Fruit fly (Drosophila melanogaster) whole organism, embryonic: ENCODE data around the gene Muted.
A peak's percentile ranks its signal among the peaks of the same experiment; 100 is the strongest.

ENCODE experiments used
- Atf3 ChIP-seq: fragments of 200-800 bp; sonication (Bioruptor generic); optimal IDR thresholded peaks from 3 replicates; lab custom pipeline; 2016; ENCODE audit warnings: missing biosample characterization, missing genetic modification characterization
- CG10147 ChIP-seq: fragments of 200-800 bp; sonication (Bioruptor generic); optimal IDR thresholded peaks from 2 replicates; lab custom pipeline; 2019; ENCODE audit warnings: missing biosample characterization, mild to moderate bottlenecking, missing genetic modification characterization, moderate library complexity
- CG10274 ChIP-seq: fragments of 200-800 bp; sonication (Bioruptor generic); optimal IDR thresholded peaks from 3 replicates; lab custom pipeline; 2017; ENCODE audit warnings: missing biosample characterization, mild to moderate bottlenecking, missing genetic modification characterization
- CG10321 ChIP-seq: fragments of 200-800 bp; sonication (Bioruptor generic); IDR thresholded peaks from 2 replicates; pipeline ENCODE4 v1.3.6; 2022; ENCODE audit warnings: missing biosample characterization, missing genetic modification characterization
- CG10543 ChIP-seq: fragments of 200-800 bp; sonication (Bioruptor generic); optimal IDR thresholded peaks from 3 replicates; lab custom pipeline; 2017; ENCODE audit warnings: missing biosample characterization, mild to moderate bottlenecking, missing genetic modification characterization, moderate library complexity
- CG12236 ChIP-seq: fragments of 200-800 bp; sonication (Bioruptor generic); optimal IDR thresholded peaks from 2 replicates; lab custom pipeline; 2016; ENCODE audit warnings: missing biosample characterization, missing genetic modification characterization
- CG14014 ChIP-seq: fragments of 200-800 bp; sonication (Bioruptor generic); IDR thresholded peaks from 2 replicates; pipeline ENCODE4 v1.3.6; 2022; ENCODE audit warnings: missing biosample characterization, missing genetic modification characterization
- CG16779 ChIP-seq: fragments of 200-800 bp; sonication (Bioruptor generic); IDR thresholded peaks from 2 replicates; pipeline ENCODE4 v1.3.6; 2022; ENCODE audit warnings: missing biosample characterization, missing genetic modification characterization
- CG17612 ChIP-seq: fragments of 200-800 bp; sonication (Bioruptor generic); IDR thresholded peaks from 2 replicates; pipeline ENCODE4 v1.3.6; 2022; ENCODE audit warnings: missing biosample characterization, missing genetic modification characterization
- CG2202 ChIP-seq: fragments of 200-800 bp; sonication (Bioruptor generic); optimal IDR thresholded peaks from 2 replicates; lab custom pipeline; 2018; ENCODE audit warnings: missing biosample characterization, mild to moderate bottlenecking, missing genetic modification characterization
- CG30020 ChIP-seq: fragments of 200-800 bp; optimal IDR thresholded peaks from 2 replicates; lab custom pipeline; 2019; ENCODE audit warnings: missing biosample characterization, mild to moderate bottlenecking, missing genetic modification characterization, moderate library complexity
- CG3065 ChIP-seq: fragments of 200-800 bp; sonication (Bioruptor generic); optimal IDR thresholded peaks from 2 replicates; lab custom pipeline; 2016; ENCODE audit warnings: missing biosample characterization, missing genetic modification characterization
- CG32532 ChIP-seq: fragments of 200-800 bp; sonication (Bioruptor generic); IDR thresholded peaks from 2 replicates; pipeline ENCODE4 v1.3.6; 2022; ENCODE audit warnings: missing biosample characterization, missing genetic modification characterization
- CG33557 ChIP-seq: fragments of 200-800 bp; sonication (Bioruptor generic); optimal IDR thresholded peaks from 2 replicates; lab custom pipeline; 2019; ENCODE audit warnings: missing biosample characterization, mild to moderate bottlenecking, missing genetic modification characterization, moderate library complexity
- CG5180 ChIP-seq: fragments of 200-800 bp; sonication (Bioruptor generic); optimal IDR thresholded peaks from 3 replicates; lab custom pipeline; 2017; ENCODE audit warnings: missing biosample characterization, missing genetic modification characterization, mild to moderate bottlenecking, moderate library complexity, missing genetic modification reagents
- CG6254 ChIP-seq: fragments of 200-800 bp; sonication (Bioruptor generic); optimal IDR thresholded peaks from 3 replicates; lab custom pipeline; 2017; ENCODE audit warnings: mild to moderate bottlenecking, missing biosample characterization, missing genetic modification reagents, missing genetic modification characterization
- CG6683 ChIP-seq: fragments of 200-800 bp; sonication (Bioruptor generic); optimal IDR thresholded peaks from 2 replicates; lab custom pipeline; 2017; ENCODE audit warnings: missing biosample characterization, mild to moderate bottlenecking, missing genetic modification characterization, missing genetic modification reagents
- CG7786 ChIP-seq: fragments of 200-800 bp; sonication (Bioruptor generic); optimal IDR thresholded peaks from 2 replicates; lab custom pipeline; 2016; ENCODE audit warnings: missing biosample characterization, missing genetic modification characterization
- CG9215 ChIP-seq: fragments of 200-800 bp; sonication (Bioruptor generic); IDR thresholded peaks from 2 replicates; pipeline ENCODE4 v1.3.6; 2022; ENCODE audit warnings: missing biosample characterization, missing genetic modification characterization
- CTCF ChIP-seq: fragments of 200-800 bp; sonication (Bioruptor generic); optimal IDR thresholded peaks from 2 replicates; lab custom pipeline; 2017; ENCODE audit warnings: missing biosample characterization, mild to moderate bottlenecking, missing genetic modification characterization, moderate library complexity
- D ChIP-seq, 2 experiments: fragments of 200-800 bp in 1 of 2; fragments of >200 bp in 1 of 2; sonication (Bioruptor generic) in 1 of 2; optimal IDR thresholded peaks; 2 replicates in 1 of 2; 3 replicates in 1 of 2; lab custom pipeline; 2017; ENCODE audit warnings: mild to moderate bottlenecking in 1 of 2, missing biosample characterization in 1 of 2, missing genetic modification characterization in 1 of 2, missing genetic modification reagents in 1 of 2
- D19B ChIP-seq: fragments of 200-800 bp; sonication (Bioruptor generic); optimal IDR thresholded peaks from 2 replicates; lab custom pipeline; 2017; ENCODE audit warnings: missing biosample characterization, mild to moderate bottlenecking, missing genetic modification characterization
- Dfd ChIP-seq, 2 experiments: fragments of >200 bp; optimal IDR thresholded peaks; 2 replicates each; lab custom pipeline; 2017; ENCODE audit warnings: missing biosample characterization in 2 of 2, missing genetic modification characterization in 2 of 2
- ERR ChIP-seq: fragments of 200-800 bp; sonication (Bioruptor generic); optimal IDR thresholded peaks from 2 replicates; lab custom pipeline; 2016; ENCODE audit warnings: missing biosample characterization, missing genetic modification characterization
- Ets65A ChIP-seq: fragments of 200-800 bp; sonication (Bioruptor generic); peaks from one replicate; lab custom pipeline; 2016; ENCODE audit warnings: missing biosample characterization, missing genetic modification characterization
- Gsc ChIP-seq: fragments of 200-800 bp; sonication (Bioruptor generic); IDR thresholded peaks from 2 replicates; pipeline ENCODE4 v1.3.6; 2022; ENCODE audit warnings: missing biosample characterization, missing genetic modification characterization
- HHEX ChIP-seq: fragments of 200-800 bp; sonication (Bioruptor generic); optimal IDR thresholded peaks from 3 replicates; lab custom pipeline; 2017; ENCODE audit warnings: missing biosample characterization, mild to moderate bottlenecking, missing genetic modification characterization, missing genetic modification reagents
- Lim3 ChIP-seq: fragments of 200-800 bp; sonication (Bioruptor generic); IDR thresholded peaks from 2 replicates; pipeline ENCODE4 v1.3.6; 2022; ENCODE audit warnings: missing biosample characterization, missing genetic modification characterization
- Meics ChIP-seq: fragments of 200-800 bp; sonication (Bioruptor generic); optimal IDR thresholded peaks from 2 replicates; lab custom pipeline; 2017; ENCODE audit warnings: missing biosample characterization, mild to moderate bottlenecking, missing genetic modification characterization
- Pdp1 ChIP-seq, 2 experiments: fragments of 200-800 bp; sonication (Bioruptor generic); optimal IDR thresholded peaks; 3 replicates each; lab custom pipeline; 2016; ENCODE audit warnings: missing biosample characterization in 2 of 2, missing genetic modification characterization in 2 of 2, mild to moderate bottlenecking in 1 of 2, moderate library complexity in 1 of 2
- Ptx1 ChIP-seq: fragments of 200-800 bp; sonication (Bioruptor generic); IDR thresholded peaks from 2 replicates; pipeline ENCODE4 v1.3.6; 2022; ENCODE audit warnings: missing biosample characterization, missing genetic modification characterization
- Sox100B ChIP-seq: fragments of 200-800 bp; sonication (Bioruptor generic); optimal IDR thresholded peaks from 3 replicates; lab custom pipeline; 2018; ENCODE audit warnings: missing biosample characterization, mild to moderate bottlenecking, missing genetic modification characterization
- Vsx1 ChIP-seq: fragments of 200-800 bp; sonication (Bioruptor generic); optimal IDR thresholded peaks from 2 replicates; lab custom pipeline; 2017; ENCODE audit warnings: missing biosample characterization, mild to moderate bottlenecking, missing genetic modification characterization, missing genetic modification reagents
- al ChIP-seq: fragments of 200-800 bp; sonication (Bioruptor generic); IDR thresholded peaks from 2 replicates; pipeline ENCODE4 v1.3.6; 2022; ENCODE audit warnings: missing biosample characterization, missing genetic modification characterization
- bcd ChIP-seq: fragments of 200-800 bp; sonication (Bioruptor generic); optimal IDR thresholded peaks from 2 replicates; lab custom pipeline; 2017; ENCODE audit warnings: missing biosample characterization, mild to moderate bottlenecking, missing genetic modification characterization
- chinmo ChIP-seq: fragments of 200-800 bp; sonication (Bioruptor generic); IDR thresholded peaks from 4 replicates; pipeline ENCODE4 v1.3.6; 2022; ENCODE audit warnings: missing biosample characterization, missing genetic modification characterization; ENCODE audit not compliant: partially characterized antibody
- crp ChIP-seq, 2 experiments: fragments of 200-800 bp; sonication (Bioruptor generic); optimal IDR thresholded peaks; 2 replicates in 1 of 2; 3 replicates in 1 of 2; lab custom pipeline; 2017; ENCODE audit warnings: missing biosample characterization in 2 of 2, missing genetic modification characterization in 2 of 2, mild to moderate bottlenecking in 1 of 2, moderate library complexity in 1 of 2
- eve ChIP-seq, 2 experiments: fragments of >200 bp; optimal IDR thresholded peaks; 2 replicates each; lab custom pipeline; 2017; ENCODE audit warnings: missing biosample characterization in 2 of 2, missing genetic modification characterization in 2 of 2
- gem ChIP-seq: fragments of 200-800 bp; sonication (Bioruptor generic); optimal IDR thresholded peaks from 2 replicates; lab custom pipeline; 2019; ENCODE audit warnings: missing biosample characterization, mild to moderate bottlenecking, missing genetic modification characterization, moderate library complexity
- gro ChIP-seq: fragments of 200-800 bp; sonication (Bioruptor generic); optimal IDR thresholded peaks from 2 replicates; lab custom pipeline; 2016; ENCODE audit warnings: missing biosample characterization, missing genetic modification characterization
- insv ChIP-seq, 2 experiments: fragments of 200-800 bp; sonication (Bioruptor generic); optimal IDR thresholded peaks; 3 replicates each; lab custom pipeline; 2016 to 2018; ENCODE audit warnings: missing biosample characterization in 2 of 2, missing genetic modification characterization in 2 of 2
- ken ChIP-seq: fragments of 200-800 bp; sonication (Bioruptor generic); IDR thresholded peaks from 3 replicates; pipeline ENCODE4 v1.3.6; 2022; ENCODE audit warnings: missing biosample characterization, missing genetic modification characterization
- nerfin-2 ChIP-seq: fragments of 200-800 bp; sonication (Bioruptor generic); IDR thresholded peaks from 2 replicates; pipeline ENCODE4 v1.3.6; 2022; ENCODE audit warnings: missing biosample characterization, missing genetic modification characterization; ENCODE audit not compliant: partially characterized antibody
- oc ChIP-seq: fragments of 200-800 bp; sonication (Bioruptor generic); optimal IDR thresholded peaks from 2 replicates; lab custom pipeline; 2018; ENCODE audit warnings: missing biosample characterization, mild to moderate bottlenecking, missing genetic modification characterization, moderate library complexity
- phol ChIP-seq: fragments of 200-800 bp; sonication (Bioruptor generic); optimal IDR thresholded peaks from 3 replicates; lab custom pipeline; 2018; ENCODE audit warnings: missing biosample characterization, mild to moderate bottlenecking, missing genetic modification characterization, moderate library complexity
- salm ChIP-seq: fragments of 200-800 bp; sonication (Bioruptor generic); optimal IDR thresholded peaks from 2 replicates; lab custom pipeline; 2018; ENCODE audit warnings: missing biosample characterization, mild to moderate bottlenecking, missing genetic modification characterization
- sim ChIP-seq: fragments of 200-800 bp; sonication (Bioruptor generic); IDR thresholded peaks from 2 replicates; pipeline ENCODE4 v1.3.6; 2022; ENCODE audit warnings: missing biosample characterization, missing genetic modification characterization
- vnd ChIP-seq: fragments of 200-800 bp; sonication (Bioruptor generic); IDR thresholded peaks from 3 replicates; pipeline ENCODE4 v1.3.6; 2022; ENCODE audit warnings: missing biosample characterization, missing genetic modification characterization; ENCODE audit not compliant: partially characterized antibody

Muted gene

DNA sequence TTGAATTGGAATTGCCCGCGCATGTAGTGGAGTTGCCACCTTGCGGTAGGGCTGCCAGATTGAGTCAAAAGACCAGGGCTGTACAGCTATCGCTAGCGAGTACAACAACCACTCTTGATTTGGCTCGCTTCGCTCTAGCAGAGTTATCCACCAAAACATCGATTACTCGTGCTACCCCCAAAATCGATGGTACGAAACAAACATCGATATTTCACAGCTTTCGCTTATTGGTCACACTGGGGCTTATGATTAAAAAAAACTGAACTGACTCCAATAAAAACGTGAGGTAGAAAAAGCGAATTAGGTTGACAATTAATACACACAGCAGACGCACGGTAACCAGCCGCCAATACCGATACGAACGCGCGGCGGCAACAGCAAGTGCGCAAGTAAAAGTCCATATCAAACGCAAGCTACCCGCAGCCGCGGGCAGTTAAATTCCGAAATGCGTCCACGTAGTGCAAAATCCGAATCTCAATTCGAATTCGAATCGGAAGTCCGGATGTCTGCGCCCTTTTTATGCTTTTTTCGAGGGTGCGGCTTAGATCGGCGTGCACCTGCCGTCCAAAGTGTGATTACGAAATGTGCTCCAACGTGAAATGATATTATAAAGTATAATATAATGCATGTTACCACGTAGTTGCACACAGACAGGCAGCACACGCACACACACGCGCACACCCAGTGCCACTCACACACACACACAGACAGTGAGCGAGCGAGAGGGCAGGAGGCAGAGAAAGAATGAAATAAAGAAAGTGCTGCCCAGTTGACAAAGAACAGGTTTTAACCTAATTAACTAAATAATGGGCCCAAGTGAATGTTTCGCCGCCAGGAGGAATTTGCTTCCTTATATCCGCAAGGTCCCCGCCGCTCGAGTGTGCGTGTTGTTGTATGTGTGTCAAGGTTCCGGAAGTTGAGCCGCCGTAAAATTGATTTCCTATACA, 5.7 kb upstream of the Muted start, which contains the start of gene Sar1:
Sar1 (plus strand) TSS at position 222 of the 947 bp plus-strand sequence.
- TF ChIP-seq CG2202 (tag; lab: Kevin White, UChicago) (peak; percentile 12), CG7786 (GFP tag; lab: Kevin White, UChicago) (peak; percentile 52), Ptx1 (no peak), oc (tag; lab: Kevin White, UChicago) (no peak), Vsx1 (GFP tag; lab: Kevin White, UChicago) (peak; percentile 24), eve (GFP tag; optimal IDR thresholded peaks at IDR 0.05; lab: Kevin White, UChicago) (no peak), Pdp1 (GFP tag; optimal IDR thresholded peaks at IDR 0.05; lab: Kevin White, UChicago) (peak in 1 of 2 experiments; percentile 59), CG10147 (GFP tag; lab: Kevin White, UChicago) (no peak), D (optimal IDR thresholded peaks at IDR 0.05; lab: Kevin White, UChicago) (peak; percentile 61), D (GFP tag; optimal IDR thresholded peaks at IDR 0.05; lab: Kevin White, UChicago) (no peak), CG12236 (GFP tag; lab: Kevin White, UChicago) (no peak), Meics (no peak), D19B (no peak), CG32532 (GFP tag; lab: Robert Waterston, UW) (0 out of 2 replicates have a peak, but pooled peaks have one; percentile 9), CG14014 (GFP tag; lab: Robert Waterston, UW) (no peak), CG33557 (GFP tag; lab: Kevin White, UChicago) (no peak), Gsc (GFP tag; lab: Robert Waterston, UW) (no peak), HHEX (GFP tag; lab: Kevin White, UChicago) (no peak), CG10321 (GFP tag; lab: Robert Waterston, UW) (no peak), bcd (peak; percentile 29), Atf3 (GFP tag; lab: Kevin White, UChicago) (no peak), CG6683 (GFP tag; lab: Kevin White, UChicago) (no peak), CG5180 (no peak), CG3065 (GFP tag; lab: Kevin White, UChicago) (peak; percentile 18), Sox100B (no peak), ken (no peak), gro (GFP tag; lab: Kevin White, UChicago) (peak; percentile 81), chinmo (GFP tag; lab: Robert Waterston, UW) (peak; percentile 94; the same call in 3 of the 4 replicates), Lim3 (GFP tag; lab: Robert Waterston, UW) (no peak), CG10274 (GFP tag; lab: Kevin White, UChicago) (no peak), al (GFP tag; lab: Robert Waterston, UW) (0 out of 2 replicates have a peak, but pooled peaks have one; percentile 22), CTCF (GFP tag; lab: Kevin White, UChicago) (peak; percentile 60), Dfd (GFP tag; optimal IDR thresholded peaks at IDR 0.05; lab: Kevin White, UChicago) (peak in 1 of 2 experiments; percentile 16), sim (GFP tag; lab: Robert Waterston, UW) (no peak), CG9215 (GFP tag; lab: Robert Waterston, UW) (no peak), CG30020 (peak; percentile 13), vnd (GFP tag; lab: Robert Waterston, UW) (peak; percentile 80), Ets65A (GFP tag; lab: Kevin White, UChicago) (peak; percentile 95), CG17612 (GFP tag; lab: Robert Waterston, UW) (no peak), gem (tag; lab: Kevin White, UChicago) (peak; percentile 16), salm (tag; lab: Kevin White, UChicago) (no peak), insv (GFP tag; optimal IDR thresholded peaks at IDR 0.05; lab: Kevin White, UChicago) (peak in 1 of 2 experiments; percentile 85), crp (GFP tag; optimal IDR thresholded peaks at IDR 0.05; lab: Kevin White, UChicago) (peak in 1 of 2 experiments; percentile 26), CG10543 (GFP tag; lab: Kevin White, UChicago) (peak; percentile 48), phol (peak; percentile 73), CG6254 (peak; percentile 16), ERR (GFP tag; lab: Kevin White, UChicago) (peak; percentile 46), CG16779 (GFP tag; lab: Robert Waterston, UW) (no peak), nerfin-2 (GFP tag; lab: Robert Waterston, UW) (peak; percentile 59; the same call in 1 of the 2 replicates)
